Worm (Caenorhabditis elegans): ENCODE results near the gene T03F6.6.

Gene T03F6.6

ce11 chrIII:13426036-13426435 lies 45.9 kb upstream of the T03F6.6 start, which contains the start of gene cope-1 (continued):
- TF ChIP-seq fkh-10 (GFP tag; optimal IDR thresholded peaks at IDR 0.05) (no peak), lin-15B (tag; optimal IDR thresholded peaks at IDR 0.05) (no peak), nhr-85 (tag) (no peak), xbp-1 (tag; optimal IDR thresholded peaks at IDR 0.05) (peak; percentile 20)

ce11 chrIII:13423414-13423813 lies 43.3 kb upstream of the T03F6.6 start, which contains the start of gene exo-1:
TSS of gene exo-1 (plus strand) at chrIII:13423514.
- TF ChIP-seq fkh-10 (GFP tag; optimal IDR thresholded peaks at IDR 0.05), result no peak
- TF ChIP-seq aly-2 (tag; optimal IDR thresholded peaks at IDR 0.05), result no peak
- peak; percentile 95 for TF ChIP-seq C16A3.4 (tag; optimal IDR thresholded peaks at IDR 0.05)
- peak; percentile 2 for TF ChIP-seq tbx-2 (tag; optimal IDR thresholded peaks at IDR 0.05)
- TF ChIP-seq nhr-20 (tag; optimal IDR thresholded peaks at IDR 0.05), result peak; percentile 43
- peak; percentile 65 for TF ChIP-seq nhr-77 (tag; optimal IDR thresholded peaks at IDR 0.05)
- TF ChIP-seq skn-1 (tag; optimal IDR thresholded peaks at IDR 0.05), result peak; percentile 56
- TF ChIP-seq snpc-4 (tag; optimal IDR thresholded peaks at IDR 0.05), result no peak
- TF ChIP-seq C04F5.9 (tag; optimal IDR thresholded peaks at IDR 0.05), result no peak
- peak; percentile 2 for TF ChIP-seq pax-3 (tag; optimal IDR thresholded peaks at IDR 0.05)
- TF ChIP-seq ces-1 (GFP tag; optimal IDR thresholded peaks at IDR 0.05), result no peak
- TF ChIP-seq lir-3 (tag; optimal IDR thresholded peaks at IDR 0.05; ENCODE audit: poor library complexity), result peak; percentile 50
- no peak for TF ChIP-seq hlh-17 (GFP tag; optimal IDR thresholded peaks at IDR 0.05; ENCODE audit: borderline replicate concordance)
- TF ChIP-seq tlp-1 (tag; optimal IDR thresholded peaks at IDR 0.05), result no peak
- peak; percentile 7 for TF ChIP-seq fkh-8 (tag; optimal IDR thresholded peaks at IDR 0.05)
- TF ChIP-seq mef-2 (tag; optimal IDR thresholded peaks at IDR 0.05), result no peak
- TF ChIP-seq ceh-8 (GFP tag; optimal IDR thresholded peaks at IDR 0.05), result no peak
- no peak for TF ChIP-seq unc-98 (GFP tag; IDR thresholded peaks at IDR 0.05)
- no peak for TF ChIP-seq elt-2 (tag; optimal IDR thresholded peaks at IDR 0.05)
- peak; percentile 26 for TF ChIP-seq vab-15 (tag; optimal IDR thresholded peaks at IDR 0.05)
- no peak for TF ChIP-seq irx-1 (tag; optimal IDR thresholded peaks at IDR 0.05)
- peak; percentile 2 for TF ChIP-seq fos-1 (tag; optimal IDR thresholded peaks at IDR 0.05)
- no peak for TF ChIP-seq lin-39 (tag; optimal IDR thresholded peaks at IDR 0.05)
- TF ChIP-seq lin-35 (GFP tag; optimal IDR thresholded peaks at IDR 0.05), result peak; percentile 83 to 98
- TF ChIP-seq ztf-11 (tag; optimal IDR thresholded peaks at IDR 0.05), result peak in 1 of 2 experiments; percentile 35
- TF ChIP-seq dpl-1 (GFP tag; optimal IDR thresholded peaks at IDR 0.05), result peak; percentile 86 to 91 (median 90)
- no peak for TF ChIP-seq grh-1 (GFP tag; IDR thresholded peaks at IDR 0.05)
- no peak for TF ChIP-seq mab-9 (GFP tag; IDR thresholded peaks at IDR 0.05)
- peak in 3 of 6 experiments; percentile 40 to 89 (median 45) for TF ChIP-seq elt-3 (tag; optimal IDR thresholded peaks at IDR 0.05)
- no peak for TF ChIP-seq ets-5 (GFP tag; IDR thresholded peaks at IDR 0.05)
- no peak for TF ChIP-seq hpl-2 (GFP tag; optimal IDR thresholded peaks at IDR 0.05)
- TF ChIP-seq C34B4.2 (tag; optimal IDR thresholded peaks at IDR 0.05), result no peak
- TF ChIP-seq lin-15B (tag; optimal IDR thresholded peaks at IDR 0.05), result peak; percentile 53
- TF ChIP-seq nhr-47 (tag; optimal IDR thresholded peaks at IDR 0.05), result peak; percentile 49
- TF ChIP-seq ceh-82 (tag; optimal IDR thresholded peaks at IDR 0.05), result peak in 1 of 3 experiments; percentile 37
- no peak for TF ChIP-seq hlh-4 (tag; optimal IDR thresholded peaks at IDR 0.05)
- peak; percentile 63 for TF ChIP-seq snu-23 (GFP tag; optimal IDR thresholded peaks at IDR 0.05)
- TF ChIP-seq swsn-7 (tag; optimal IDR thresholded peaks at IDR 0.05), result no peak
- no peak for TF ChIP-seq ceh-88 (GFP tag; IDR thresholded peaks at IDR 0.05)
- no peak for TF ChIP-seq unc-86 (tag; optimal IDR thresholded peaks at IDR 0.05)
- TF ChIP-seq alr-1 (tag; optimal IDR thresholded peaks at IDR 0.05; ENCODE audit: borderline replicate concordance), result no peak
- TF ChIP-seq sox-4 (tag; optimal IDR thresholded peaks at IDR 0.05), result no peak
- no peak for TF ChIP-seq nhr-28 (tag; optimal IDR thresholded peaks at IDR 0.05)
- peak; percentile 67 to 92 for TF ChIP-seq efl-1 (optimal IDR thresholded peaks at IDR 0.05)
- peak; percentile 87 to 99 for TF ChIP-seq efl-1 (GFP tag; optimal IDR thresholded peaks at IDR 0.05 in 1 of 2)
- TF ChIP-seq lsy-2 (tag; optimal IDR thresholded peaks at IDR 0.05), result peak; percentile 40 to 89
- TF ChIP-seq fkh-4 (tag; optimal IDR thresholded peaks at IDR 0.05; ENCODE audit: borderline replicate concordance), result no peak
- peak; percentile 82 for TF ChIP-seq blmp-1 (tag; optimal IDR thresholded peaks at IDR 0.05)
- TF ChIP-seq sup-37 (GFP tag; optimal IDR thresholded peaks at IDR 0.05), result no peak

All from whole organism, L1 larva.